Fruit fly (Drosophila melanogaster) whole organism, embryonic: ENCODE results near the gene r2d2.
A peak's percentile ranks its signal among the peaks of the same experiment; 100 is the strongest.

Source experiments
- Abd-B ChIP-seq: fragments of 200-800 bp; sonication (Bioruptor generic); optimal IDR thresholded peaks from 2 replicates; lab custom pipeline; 2018; ENCODE audit warnings: missing biosample characterization, mild to moderate bottlenecking, missing genetic modification characterization, moderate library complexity
- Antp ChIP-seq: fragments of 200-800 bp; sonication (Bioruptor generic); optimal IDR thresholded peaks from 3 replicates; lab custom pipeline; 2016; ENCODE audit warnings: missing biosample characterization, missing genetic modification characterization
- B-H2 ChIP-seq: fragments of 200-800 bp; sonication (Bioruptor generic); optimal IDR thresholded peaks from 2 replicates; lab custom pipeline; 2018; ENCODE audit warnings: missing biosample characterization, mild to moderate bottlenecking, missing genetic modification characterization
- CG10431 ChIP-seq: fragments of 200-800 bp; sonication (Bioruptor generic); optimal IDR thresholded peaks from 3 replicates; lab custom pipeline; 2018; ENCODE audit warnings: missing biosample characterization, mild to moderate bottlenecking, missing genetic modification characterization
- CG12659 ChIP-seq: fragments of 200-800 bp; sonication (Bioruptor generic); optimal IDR thresholded peaks from 3 replicates; lab custom pipeline; 2017; ENCODE audit warnings: mild to moderate bottlenecking, missing biosample characterization, missing genetic modification reagents, missing genetic modification characterization
- CG1603 ChIP-seq: fragments of 200-800 bp; sonication (Bioruptor generic); optimal IDR thresholded peaks from 2 replicates; lab custom pipeline; 2019; ENCODE audit warnings: missing biosample characterization, mild to moderate bottlenecking, missing genetic modification characterization, moderate library complexity
- CG17359 ChIP-seq: fragments of 200-800 bp; sonication (Bioruptor generic); optimal IDR thresholded peaks from 3 replicates; lab custom pipeline; 2018; ENCODE audit warnings: missing biosample characterization, mild to moderate bottlenecking, missing genetic modification characterization, moderate library complexity
- CG17385 ChIP-seq: fragments of 200-800 bp; sonication (Bioruptor generic); optimal IDR thresholded peaks from 3 replicates; lab custom pipeline; 2018; ENCODE audit warnings: missing biosample characterization, mild to moderate bottlenecking, missing genetic modification characterization
- CG2116 ChIP-seq: fragments of 200-800 bp; sonication (Bioruptor generic); optimal IDR thresholded peaks from 3 replicates; lab custom pipeline; 2018; ENCODE audit warnings: missing biosample characterization, mild to moderate bottlenecking, missing genetic modification characterization
- CG31388 ChIP-seq: fragments of 200-800 bp; sonication (Bioruptor generic); optimal IDR thresholded peaks from 2 replicates; lab custom pipeline; 2016; ENCODE audit warnings: missing biosample characterization, missing genetic modification characterization
- CG6689 ChIP-seq: fragments of 200-800 bp; sonication (Bioruptor generic); IDR thresholded peaks from 2 replicates; pipeline ENCODE4 v1.3.6; 2022; ENCODE audit warnings: missing biosample characterization, missing genetic modification characterization
- CG6791 ChIP-seq: fragments of 200-800 bp; sonication (Bioruptor generic); IDR thresholded peaks from 3 replicates; pipeline ENCODE4 v1.3.6; 2022; ENCODE audit warnings: missing biosample characterization, missing genetic modification characterization; ENCODE audit not compliant: partially characterized antibody
- CG7963 ChIP-seq: fragments of 200-800 bp; sonication (Bioruptor generic); IDR thresholded peaks from 3 replicates; pipeline ENCODE4 v1.3.6; 2022; ENCODE audit warnings: missing biosample characterization, missing genetic modification characterization; ENCODE audit not compliant: partially characterized antibody
- CG8290 ChIP-seq, 3 experiments: fragments of 200-800 bp; sonication (Bioruptor generic); optimal IDR thresholded peaks; 2 replicates each; lab custom pipeline; 2016 to 2019; ENCODE audit warnings: missing biosample characterization in 3 of 3, missing genetic modification characterization in 3 of 3, mild to moderate bottlenecking in 2 of 3, moderate library complexity in 1 of 3
- CG8478 ChIP-seq: fragments of >200 bp; optimal IDR thresholded peaks from 2 replicates; lab custom pipeline; 2018
- CG8765 ChIP-seq: fragments of 200-800 bp; sonication (Bioruptor generic); IDR thresholded peaks from 2 replicates; pipeline ENCODE4 v1.3.6; 2022; ENCODE audit warnings: missing biosample characterization, missing genetic modification characterization
- CTCF ChIP-seq: fragments of 200-800 bp; sonication (Bioruptor generic); optimal IDR thresholded peaks from 2 replicates; lab custom pipeline; 2017; ENCODE audit warnings: missing biosample characterization, mild to moderate bottlenecking, missing genetic modification characterization, moderate library complexity
- D19A ChIP-seq: fragments of 200-800 bp; optimal IDR thresholded peaks from 3 replicates; lab custom pipeline; 2019; ENCODE audit warnings: missing biosample characterization, mild to moderate bottlenecking, missing genetic modification characterization, moderate library complexity
- Fer1 ChIP-seq: fragments of 200-800 bp; sonication (Bioruptor generic); optimal IDR thresholded peaks from 2 replicates; lab custom pipeline; 2017; ENCODE audit warnings: missing biosample characterization, mild to moderate bottlenecking, missing genetic modification characterization
- HLH3B ChIP-seq: fragments of 200-800 bp; sonication (Bioruptor generic); IDR thresholded peaks from 2 replicates; pipeline ENCODE4 v1.3.6; 2022; ENCODE audit warnings: missing biosample characterization, missing genetic modification characterization
- Lim3 ChIP-seq: fragments of 200-800 bp; sonication (Bioruptor generic); IDR thresholded peaks from 2 replicates; pipeline ENCODE4 v1.3.6; 2022; ENCODE audit warnings: missing biosample characterization, missing genetic modification characterization
- MBD-R2 ChIP-seq: fragments of 200-800 bp; sonication (Bioruptor generic); IDR thresholded peaks from 2 replicates; pipeline ENCODE4 v1.3.6; 2022; ENCODE audit warnings: missing biosample characterization, missing genetic modification characterization
- MTF-1 ChIP-seq: fragments of 200-800 bp; sonication (Bioruptor generic); optimal IDR thresholded peaks from 2 replicates; lab custom pipeline; 2018; ENCODE audit warnings: missing biosample characterization, mild to moderate bottlenecking, missing genetic modification characterization, borderline replicate concordance
- Myb ChIP-seq: fragments of 200-800 bp; sonication (Bioruptor generic); optimal IDR thresholded peaks from 2 replicates; lab custom pipeline; 2016; ENCODE audit warnings: missing biosample characterization, missing genetic modification characterization
- Neu2 ChIP-seq: fragments of 200-800 bp; sonication (Bioruptor generic); optimal IDR thresholded peaks from 3 replicates; lab custom pipeline; 2016; ENCODE audit warnings: missing biosample characterization, missing genetic modification characterization, borderline replicate concordance
- Opbp ChIP-seq: fragments of 200-800 bp; sonication (Bioruptor generic); IDR thresholded peaks from 3 replicates; pipeline ENCODE4 v1.3.6; 2022; ENCODE audit warnings: missing biosample characterization, missing genetic modification characterization; ENCODE audit not compliant: partially characterized antibody
- PHDP ChIP-seq: fragments of 200-800 bp; sonication (Bioruptor generic); optimal IDR thresholded peaks from 3 replicates; lab custom pipeline; 2018; ENCODE audit warnings: missing biosample characterization, mild to moderate bottlenecking, missing genetic modification characterization, moderate library complexity
- Sry-β ChIP-seq: fragments of 200-800 bp; sonication (Bioruptor generic); optimal IDR thresholded peaks from 2 replicates; lab custom pipeline; 2018; ENCODE audit warnings: missing biosample characterization, mild to moderate bottlenecking, missing genetic modification characterization, moderate library complexity
- Sry-δ ChIP-seq: fragments of 200-800 bp; sonication (Bioruptor generic); optimal IDR thresholded peaks from 2 replicates; lab custom pipeline; 2016; ENCODE audit warnings: missing biosample characterization, missing genetic modification characterization
- amos ChIP-seq: fragments of 200-800 bp; sonication (Bioruptor generic); IDR thresholded peaks from 2 replicates; pipeline ENCODE4 v1.3.6; 2022; ENCODE audit warnings: missing biosample characterization, missing genetic modification characterization; ENCODE audit not compliant: partially characterized antibody
- ap ChIP-seq: fragments of 200-800 bp; sonication (Bioruptor generic); IDR thresholded peaks from 2 replicates; pipeline ENCODE4 v1.3.6; 2022; ENCODE audit warnings: missing biosample characterization, missing genetic modification characterization
- bbx ChIP-seq: fragments of 200-800 bp; sonication (Bioruptor generic); IDR thresholded peaks from 2 replicates; pipeline ENCODE4 v1.3.6; 2022; ENCODE audit warnings: missing biosample characterization, missing genetic modification characterization; ENCODE audit not compliant: partially characterized antibody
- caup ChIP-seq: fragments of 200-800 bp; sonication (Bioruptor generic); optimal IDR thresholded peaks from 3 replicates; lab custom pipeline; 2017; ENCODE audit warnings: missing biosample characterization, mild to moderate bottlenecking, missing genetic modification characterization, moderate library complexity; ENCODE audit not compliant: severe bottlenecking
- chinmo ChIP-seq: fragments of 200-800 bp; sonication (Bioruptor generic); IDR thresholded peaks from 4 replicates; pipeline ENCODE4 v1.3.6; 2022; ENCODE audit warnings: missing biosample characterization, missing genetic modification characterization; ENCODE audit not compliant: partially characterized antibody
- chm ChIP-seq: fragments of 200-800 bp; sonication (Bioruptor generic); IDR thresholded peaks from 2 replicates; pipeline ENCODE4 v1.3.6; 2022; ENCODE audit warnings: missing biosample characterization, missing genetic modification characterization
- crc ChIP-seq: fragments of 200-800 bp; sonication (Bioruptor generic); optimal IDR thresholded peaks from 2 replicates; lab custom pipeline; 2016; ENCODE audit warnings: missing biosample characterization, missing genetic modification characterization
- hb ChIP-seq: fragments of 200-800 bp; sonication (Bioruptor generic); IDR thresholded peaks from 3 replicates; pipeline ENCODE4 v1.3.6; 2022; ENCODE audit warnings: missing biosample characterization, missing genetic modification characterization; ENCODE audit not compliant: partially characterized antibody
- hbn ChIP-seq: fragments of 200-800 bp; sonication (Bioruptor generic); IDR thresholded peaks from 2 replicates; pipeline ENCODE4 v1.3.6; 2022; ENCODE audit warnings: missing biosample characterization, missing genetic modification characterization; ENCODE audit not compliant: partially characterized antibody
- inv ChIP-seq: fragments of 200-800 bp; sonication (Bioruptor generic); IDR thresholded peaks from 2 replicates; pipeline ENCODE4 v1.3.6; 2022; ENCODE audit warnings: missing biosample characterization, missing genetic modification characterization; ENCODE audit not compliant: partially characterized antibody
- mirr ChIP-seq: fragments of 200-800 bp; sonication (Bioruptor generic); optimal IDR thresholded peaks from 3 replicates; lab custom pipeline; 2018; ENCODE audit warnings: missing biosample characterization, mild to moderate bottlenecking, missing genetic modification characterization
- nerfin-2 ChIP-seq: fragments of 200-800 bp; sonication (Bioruptor generic); IDR thresholded peaks from 2 replicates; pipeline ENCODE4 v1.3.6; 2022; ENCODE audit warnings: missing biosample characterization, missing genetic modification characterization; ENCODE audit not compliant: partially characterized antibody
- prd ChIP-seq, 3 experiments: fragments of >200 bp in 2 of 3; fragments of 200-800 bp in 1 of 3; sonication (Bioruptor generic) in 1 of 3; optimal IDR thresholded peaks in 2 of 3; IDR thresholded peaks in 1 of 3; 2 replicates in 2 of 3; 3 replicates in 1 of 3; pipeline versions ENCODE4 v1.3.6 to Lab custom; 2017 to 2022; ENCODE audit warnings: missing biosample characterization in 1 of 3, missing genetic modification characterization in 1 of 3
- pum ChIP-seq: fragments of 200-800 bp; sonication (Bioruptor generic); optimal IDR thresholded peaks from 2 replicates; lab custom pipeline; 2016; ENCODE audit warnings: missing biosample characterization, missing genetic modification characterization
- ranshi ChIP-seq: fragments of 200-800 bp; sonication (Bioruptor generic); IDR thresholded peaks from 2 replicates; pipeline ENCODE4 v1.3.6; 2022; ENCODE audit warnings: missing biosample characterization, missing genetic modification characterization
- scrt ChIP-seq: fragments of 200-800 bp; sonication (Bioruptor generic); optimal IDR thresholded peaks from 2 replicates; lab custom pipeline; 2018; ENCODE audit warnings: missing biosample characterization, mild to moderate bottlenecking, missing genetic modification characterization, moderate library complexity
- sens ChIP-seq: fragments of 200-800 bp; sonication (Bioruptor generic); peaks from one replicate; lab custom pipeline; 2016; ENCODE audit warnings: missing biosample characterization, missing genetic modification characterization
- slou ChIP-seq: fragments of 200-800 bp; sonication (Bioruptor generic); optimal IDR thresholded peaks from 3 replicates; lab custom pipeline; 2016; ENCODE audit warnings: missing biosample characterization, missing genetic modification characterization
- z ChIP-seq: fragments of 200-800 bp; sonication (Bioruptor generic); IDR thresholded peaks from 3 replicates; pipeline ENCODE4 v1.3.6; 2022; ENCODE audit warnings: missing biosample characterization, missing genetic modification characterization
- zen ChIP-seq: fragments of 200-800 bp; sonication (Bioruptor generic); optimal IDR thresholded peaks from 3 replicates; lab custom pipeline; 2018; ENCODE audit warnings: missing biosample characterization, mild to moderate bottlenecking, missing genetic modification characterization, moderate library complexity

The r2d2 gene

dm6 chr2L:7810519-7810918 lies 10.6 kb downstream of the r2d2 start, which contains the start of gene Cdc14 (continued):
- peak; percentile 17 for TF ChIP-seq caup (GFP tag; lab: Kevin White, UChicago)
- TF ChIP-seq CG12659 (GFP tag; lab: Kevin White, UChicago): peak; percentile 3
- peak; percentile 54 for TF ChIP-seq nerfin-2 (GFP tag; lab: Robert Waterston, UW)
- peak; percentile 59 for TF ChIP-seq Opbp (GFP tag; lab: Robert Waterston, UW)
- TF ChIP-seq chm: peak; percentile 43; the same call in 1 of the 2 replicates
- TF ChIP-seq PHDP (tag; lab: Kevin White, UChicago): peak; percentile 21
- peak; percentile 25 for TF ChIP-seq CG17385 (GFP tag; lab: Kevin White, UChicago)
- TF ChIP-seq HLH3B (GFP tag; lab: Robert Waterston, UW): no peak
- peak; percentile 8 for TF ChIP-seq CG17359 (tag; lab: Kevin White, UChicago)
- peak; percentile 20 for TF ChIP-seq MTF-1 (GFP tag; lab: Kevin White, UChicago)
- TF ChIP-seq B-H2: no peak
- no peak for TF ChIP-seq Abd-B (GFP tag; lab: Kevin White, UChicago)
- no peak for TF ChIP-seq prd (optimal IDR thresholded peaks at IDR 0.05; lab: Kevin White, UChicago)
- TF ChIP-seq prd (GFP tag; IDR thresholded peaks at IDR 0.05; lab: Robert Waterston, UW): no peak
- TF ChIP-seq D19A: peak; percentile 14
- peak; percentile 55; the same call in 1 of the 2 replicates for TF ChIP-seq bbx (GFP tag; lab: Robert Waterston, UW)
- no peak for TF ChIP-seq crc (GFP tag; lab: Kevin White, UChicago)
- no peak for TF ChIP-seq CG31388
- peak; percentile 6 for TF ChIP-seq CG2116 (GFP tag; lab: Kevin White, UChicago)
- TF ChIP-seq z (GFP tag; lab: Robert Waterston, UW): peak; percentile 57; the same call in 2 of the 3 replicates
- no peak for TF ChIP-seq CG10431
- no peak for TF ChIP-seq CG8478 (lab: Kevin White, UChicago)
- TF ChIP-seq slou (GFP tag; lab: Kevin White, UChicago): no peak
- TF ChIP-seq inv (GFP tag; lab: Robert Waterston, UW): peak; percentile 17; the same call in 1 of the 2 replicates
- TF ChIP-seq pum: no peak
- no peak for TF ChIP-seq ap (GFP tag; lab: Robert Waterston, UW)
- no peak for TF ChIP-seq CG8765 (GFP tag; lab: Robert Waterston, UW)
- peak; percentile 7; the same call in 1 of the 2 replicates for TF ChIP-seq MBD-R2 (GFP tag; lab: Robert Waterston, UW)
- peak; percentile 45; the same call in 2 of the 3 replicates for TF ChIP-seq CG6791
- TF ChIP-seq amos: peak; percentile 74; the same call in 1 of the 2 replicates
- TF ChIP-seq sens (GFP tag; lab: Kevin White, UChicago): peak; percentile 61
- peak; percentile 53; the same call in 1 of the 3 replicates for TF ChIP-seq hb (GFP tag; lab: Robert Waterston, UW)
- TF ChIP-seq Sry-δ (GFP tag; lab: Kevin White, UChicago): peak; percentile 10
- no peak for TF ChIP-seq zen (tag; lab: Kevin White, UChicago)
- peak; percentile 42; the same call in 2 of the 3 replicates for TF ChIP-seq CG7963
- TF ChIP-seq Antp (GFP tag; lab: Kevin White, UChicago): no peak
- TF ChIP-seq CG6689 (GFP tag; lab: Robert Waterston, UW): no peak
- TF ChIP-seq Fer1 (GFP tag; lab: Kevin White, UChicago): peak; percentile 4
- TF ChIP-seq CG1603 (tag; lab: Kevin White, UChicago): peak; percentile 38
- peak; percentile 16 for TF ChIP-seq mirr
- no peak for TF ChIP-seq CG8290 (GFP tag; optimal IDR thresholded peaks at IDR 0.05; lab: Kevin White, UChicago)
- peak in 1 of 2 experiments; percentile 58 for TF ChIP-seq CG8290 (tag; optimal IDR thresholded peaks at IDR 0.05; lab: Kevin White, UChicago)
- TF ChIP-seq hbn: peak; percentile 66
- peak; percentile 88 for TF ChIP-seq Myb
- TF ChIP-seq CTCF (GFP tag; lab: Kevin White, UChicago): no peak
- TF ChIP-seq scrt (GFP tag; lab: Kevin White, UChicago): peak; percentile 30
- no peak for TF ChIP-seq Sry-β (GFP tag; lab: Kevin White, UChicago)
- TF ChIP-seq Lim3 (GFP tag; lab: Robert Waterston, UW): no peak
- TF ChIP-seq chinmo (GFP tag; lab: Robert Waterston, UW): peak; percentile 77; the same call in 2 of the 4 replicates
- TF ChIP-seq Neu2: no peak
- TF ChIP-seq ranshi: no peak
